Fruit fly (Drosophila melanogaster) whole organism, prepupa: Measurements from ENCODE around the gene Fer3.

Experiments
- Blimp-1 ChIP-seq: fragments of 200-800 bp; sonication (Bioruptor generic); optimal IDR thresholded peaks from 3 replicates; lab custom pipeline; 2017; ENCODE audit warnings: missing biosample characterization, missing genetic modification characterization, mild to moderate bottlenecking, moderate library complexity, missing genetic modification reagents
- CG10631 ChIP-seq: fragments of 200-800 bp; sonication (Bioruptor generic); optimal IDR thresholded peaks from 2 replicates; lab custom pipeline; 2016; ENCODE audit warnings: missing biosample characterization, missing genetic modification characterization
- CG10669 ChIP-seq: fragments of 200-800 bp; sonication (Bioruptor generic); optimal IDR thresholded peaks from 3 replicates; lab custom pipeline; 2018; ENCODE audit warnings: missing biosample characterization, mild to moderate bottlenecking, missing genetic modification characterization, moderate library complexity
- CG11294 ChIP-seq: fragments of 200-800 bp; sonication (Bioruptor generic); IDR thresholded peaks from 2 replicates; pipeline ENCODE4 v1.3.6; 2022; ENCODE audit warnings: missing biosample characterization, missing genetic modification characterization
- CG11762 ChIP-seq: fragments of 200-800 bp; sonication (Bioruptor generic); optimal IDR thresholded peaks from 3 replicates; lab custom pipeline; 2016; ENCODE audit warnings: missing biosample characterization, missing genetic modification characterization; ENCODE audit not compliant: insufficient read depth
- CG11902 ChIP-seq: fragments of 200-800 bp; sonication (Bioruptor generic); optimal IDR thresholded peaks from 3 replicates; lab custom pipeline; 2016; ENCODE audit warnings: missing biosample characterization, missing genetic modification characterization
- CG15336 ChIP-seq: fragments of 200-800 bp; sonication (Bioruptor generic); IDR thresholded peaks from 2 replicates; pipeline ENCODE4 v1.3.6; 2022; ENCODE audit warnings: missing biosample characterization, missing genetic modification characterization
- CG1621 ChIP-seq: fragments of 200-800 bp; sonication (Bioruptor generic); optimal IDR thresholded peaks from 3 replicates; lab custom pipeline; 2018; ENCODE audit warnings: missing biosample characterization, mild to moderate bottlenecking, missing genetic modification characterization
- CG16779 ChIP-seq: fragments of 200-800 bp; sonication (Bioruptor generic); optimal IDR thresholded peaks from 3 replicates; lab custom pipeline; 2017; ENCODE audit warnings: missing biosample characterization, mild to moderate bottlenecking, missing genetic modification characterization
- CG3032 ChIP-seq: fragments of 200-800 bp; optimal IDR thresholded peaks from 2 replicates; lab custom pipeline; 2019; ENCODE audit warnings: missing biosample characterization, mild to moderate bottlenecking, missing genetic modification characterization, moderate library complexity
- CG31627 ChIP-seq: fragments of 200-800 bp; sonication (Bioruptor generic); optimal IDR thresholded peaks from 3 replicates; lab custom pipeline; 2016; ENCODE audit warnings: missing biosample characterization, missing genetic modification characterization
- CG34406 ChIP-seq: fragments of 200-800 bp; sonication (Bioruptor generic); optimal IDR thresholded peaks from 3 replicates; lab custom pipeline; 2016; ENCODE audit warnings: missing biosample characterization, missing genetic modification characterization
- CG3919 ChIP-seq: fragments of 200-800 bp; sonication (Bioruptor generic); optimal IDR thresholded peaks from 3 replicates; lab custom pipeline; 2016; ENCODE audit warnings: missing biosample characterization, missing genetic modification characterization
- CG6276 ChIP-seq: fragments of 200-800 bp; sonication (Bioruptor generic); optimal IDR thresholded peaks from 2 replicates; lab custom pipeline; 2017; ENCODE audit warnings: missing biosample characterization, mild to moderate bottlenecking, missing genetic modification characterization
- CG6792 ChIP-seq: fragments of 200-800 bp; sonication (Bioruptor generic); optimal IDR thresholded peaks from 3 replicates; lab custom pipeline; 2016; ENCODE audit warnings: missing biosample characterization, missing genetic modification characterization
- CG6808 ChIP-seq: fragments of 200-800 bp; sonication (Bioruptor generic); optimal IDR thresholded peaks from 3 replicates; lab custom pipeline; 2017; ENCODE audit warnings: missing biosample characterization, missing genetic modification characterization, mild to moderate bottlenecking, moderate library complexity, missing genetic modification reagents
- CG7368 ChIP-seq: fragments of 200-800 bp; sonication (Bioruptor generic); optimal IDR thresholded peaks from 3 replicates; lab custom pipeline; 2016; ENCODE audit warnings: missing biosample characterization, missing genetic modification characterization
- CG8119 ChIP-seq: fragments of 200-800 bp; sonication (Bioruptor generic); IDR thresholded peaks from 3 replicates; pipeline ENCODE4 v1.3.6; 2022; ENCODE audit warnings: missing biosample characterization, missing genetic modification characterization
- CG8632 ChIP-seq: fragments of 200-800 bp; sonication (Bioruptor generic); optimal IDR thresholded peaks from 3 replicates; lab custom pipeline; 2016; ENCODE audit warnings: missing biosample characterization, missing genetic modification characterization
- CG9139 ChIP-seq: fragments of 200-800 bp; sonication (Bioruptor generic); optimal IDR thresholded peaks from 3 replicates; lab custom pipeline; 2017; ENCODE audit warnings: missing biosample characterization, mild to moderate bottlenecking, missing genetic modification characterization
- Ets21C ChIP-seq: fragments of 200-800 bp; sonication (Bioruptor generic); optimal IDR thresholded peaks from 3 replicates; lab custom pipeline; 2016; ENCODE audit warnings: missing biosample characterization, missing genetic modification characterization
- Ets96B ChIP-seq: fragments of 200-800 bp; optimal IDR thresholded peaks from 2 replicates; lab custom pipeline; 2019; ENCODE audit warnings: missing biosample characterization, mild to moderate bottlenecking, missing genetic modification characterization, moderate library complexity
- Hr38 ChIP-seq: sonication (Bioruptor generic); optimal IDR thresholded peaks from 2 replicates; lab custom pipeline; 2016; ENCODE audit warnings: missing biosample characterization, missing genetic modification characterization
- Hr39 ChIP-seq: fragments of 200-800 bp; sonication (Bioruptor generic); optimal IDR thresholded peaks from 2 replicates; lab custom pipeline; 2016; ENCODE audit warnings: missing biosample characterization, missing genetic modification characterization
- Lpt ChIP-seq: fragments of 200-800 bp; sonication (Bioruptor generic); optimal IDR thresholded peaks from 3 replicates; lab custom pipeline; 2016; ENCODE audit warnings: missing biosample characterization, missing genetic modification characterization
- OdsH ChIP-seq: fragments of 200-800 bp; sonication (Bioruptor generic); optimal IDR thresholded peaks from 3 replicates; lab custom pipeline; 2016; ENCODE audit warnings: missing biosample characterization, missing genetic modification characterization
- Smox ChIP-seq: fragments of 200-800 bp; sonication (Bioruptor generic); optimal IDR thresholded peaks from 3 replicates; lab custom pipeline; 2016; ENCODE audit warnings: missing biosample characterization, missing genetic modification characterization
- Sox102F ChIP-seq: fragments of 200-800 bp; sonication (Bioruptor generic); optimal IDR thresholded peaks from 2 replicates; lab custom pipeline; 2016; ENCODE audit warnings: missing biosample characterization, mild to moderate bottlenecking, missing genetic modification characterization
- Sox14 ChIP-seq: fragments of 200-800 bp; sonication (Bioruptor generic); optimal IDR thresholded peaks from 3 replicates; lab custom pipeline; 2016; ENCODE audit warnings: missing biosample characterization, missing genetic modification characterization
- Sox15 ChIP-seq: fragments of 200-800 bp; sonication (Bioruptor generic); optimal IDR thresholded peaks from 3 replicates; lab custom pipeline; 2016; ENCODE audit warnings: missing biosample characterization, missing genetic modification characterization
- achi ChIP-seq: fragments of 200-800 bp; sonication (Bioruptor generic); optimal IDR thresholded peaks from 3 replicates; lab custom pipeline; 2016; ENCODE audit warnings: missing biosample characterization, missing genetic modification characterization
- acj6 ChIP-seq: fragments of 200-800 bp; sonication (Bioruptor generic); optimal IDR thresholded peaks from 3 replicates; lab custom pipeline; 2016; ENCODE audit warnings: missing biosample characterization, missing genetic modification characterization
- cyc ChIP-seq: fragments of 200-800 bp; sonication (Bioruptor generic); optimal IDR thresholded peaks from 3 replicates; lab custom pipeline; 2016; ENCODE audit warnings: missing biosample characterization, missing genetic modification characterization
- dac ChIP-seq: fragments of 200-800 bp; sonication (Bioruptor generic); optimal IDR thresholded peaks from 2 replicates; lab custom pipeline; 2017; ENCODE audit warnings: missing biosample characterization, mild to moderate bottlenecking, missing genetic modification characterization
- dsx ChIP-seq: fragments of 200-800 bp; optimal IDR thresholded peaks from 3 replicates; lab custom pipeline; 2019; ENCODE audit warnings: missing biosample characterization, mild to moderate bottlenecking, missing genetic modification characterization, moderate library complexity; ENCODE audit not compliant: poor library complexity, severe bottlenecking
- eg ChIP-seq: fragments of 200-800 bp; sonication (Bioruptor generic); IDR thresholded peaks from 3 replicates; pipeline ENCODE4 v1.3.6; 2022; ENCODE audit warnings: missing biosample characterization, missing genetic modification characterization
- esn ChIP-seq: fragments of 200-800 bp; sonication (Bioruptor generic); optimal IDR thresholded peaks from 2 replicates; lab custom pipeline; 2016; ENCODE audit warnings: missing biosample characterization, mild to moderate bottlenecking, missing genetic modification characterization, moderate library complexity
- fd59A ChIP-seq: fragments of 200-800 bp; sonication (Bioruptor generic); optimal IDR thresholded peaks from 2 replicates; lab custom pipeline; 2017; ENCODE audit warnings: missing biosample characterization, mild to moderate bottlenecking, missing genetic modification characterization, missing genetic modification reagents
- fd85E ChIP-seq: fragments of 200-800 bp; sonication (Bioruptor generic); optimal IDR thresholded peaks from 3 replicates; lab custom pipeline; 2016; ENCODE audit warnings: missing biosample characterization, missing genetic modification characterization
- fkh ChIP-seq: fragments of 200-800 bp; sonication (Bioruptor generic); optimal IDR thresholded peaks from 3 replicates; lab custom pipeline; 2017; ENCODE audit warnings: missing biosample characterization, mild to moderate bottlenecking, missing genetic modification characterization, moderate library complexity
- pdm3 ChIP-seq: fragments of 200-800 bp; sonication (Bioruptor generic); optimal IDR thresholded peaks from 3 replicates; lab custom pipeline; 2016; ENCODE audit warnings: missing biosample characterization, missing genetic modification characterization
- salr ChIP-seq, 2 experiments: fragments of 200-800 bp; sonication (Bioruptor generic); optimal IDR thresholded peaks; 3 replicates each; lab custom pipeline; 2016 to 2018; ENCODE audit warnings: missing biosample characterization in 2 of 2, missing genetic modification characterization in 2 of 2, mild to moderate bottlenecking in 1 of 2
- spab ChIP-seq: fragments of 200-800 bp; sonication (Bioruptor generic); optimal IDR thresholded peaks from 2 replicates; lab custom pipeline; 2017; ENCODE audit warnings: missing biosample characterization, mild to moderate bottlenecking, missing genetic modification characterization, missing genetic modification reagents
- svp ChIP-seq: fragments of 200-800 bp; sonication (Bioruptor generic); peaks from one replicate; lab custom pipeline; 2016; ENCODE audit warnings: missing biosample characterization, missing genetic modification characterization
- topi ChIP-seq: fragments of 200-800 bp; sonication (Bioruptor generic); optimal IDR thresholded peaks from 3 replicates; lab custom pipeline; 2016; ENCODE audit warnings: missing biosample characterization, missing genetic modification characterization
- vri ChIP-seq: fragments of 200-800 bp; sonication (Bioruptor generic); optimal IDR thresholded peaks from 3 replicates; lab custom pipeline; 2016; ENCODE audit warnings: missing biosample characterization, mild to moderate bottlenecking, missing genetic modification characterization

Gene Fer3

dm6 chr3R:11661712-11662111 is 32.4 kb downstream of the Fer3 start (continued):
- TF ChIP-seq CG7368 (GFP tag; lab: Kevin White, UChicago): no peak
- peak; percentile 21 for TF ChIP-seq CG1621 (tag; lab: Kevin White, UChicago)
- TF ChIP-seq vri (GFP tag; lab: Kevin White, UChicago): no peak
- TF ChIP-seq CG10631 (GFP tag; lab: Kevin White, UChicago): peak; percentile 43
- TF ChIP-seq Ets96B (tag; lab: Kevin White, UChicago): peak; percentile 43
- no peak for TF ChIP-seq esn (GFP tag; lab: Kevin White, UChicago)
- TF ChIP-seq CG8632 (GFP tag; lab: Kevin White, UChicago): peak; percentile 10
- TF ChIP-seq salr (GFP tag; optimal IDR thresholded peaks at IDR 0.05; lab: Kevin White, UChicago): peak in 1 of 2 experiments; percentile 3
- peak; percentile 59 for TF ChIP-seq pdm3
- no peak for TF ChIP-seq Smox
- peak; percentile 52 for TF ChIP-seq achi
- peak; percentile 81 for TF ChIP-seq CG15336
- TF ChIP-seq Sox102F (GFP tag; lab: Kevin White, UChicago): peak; percentile 5
- TF ChIP-seq CG16779 (tag; lab: Kevin White, UChicago): no peak
- peak; percentile 70 for TF ChIP-seq svp (GFP tag; lab: Kevin White, UChicago)
- no peak for TF ChIP-seq CG11762 (GFP tag; lab: Kevin White, UChicago)
- TF ChIP-seq CG6276 (GFP tag; lab: Kevin White, UChicago): peak; percentile 53
- TF ChIP-seq CG10669 (GFP tag; lab: Kevin White, UChicago): peak; percentile 57
- TF ChIP-seq Sox15: peak; percentile 11
- no peak for TF ChIP-seq Hr39 (GFP tag; lab: Kevin White, UChicago)
- TF ChIP-seq CG9139: no peak
- TF ChIP-seq fkh (GFP tag; lab: Kevin White, UChicago): no peak

DNA sequence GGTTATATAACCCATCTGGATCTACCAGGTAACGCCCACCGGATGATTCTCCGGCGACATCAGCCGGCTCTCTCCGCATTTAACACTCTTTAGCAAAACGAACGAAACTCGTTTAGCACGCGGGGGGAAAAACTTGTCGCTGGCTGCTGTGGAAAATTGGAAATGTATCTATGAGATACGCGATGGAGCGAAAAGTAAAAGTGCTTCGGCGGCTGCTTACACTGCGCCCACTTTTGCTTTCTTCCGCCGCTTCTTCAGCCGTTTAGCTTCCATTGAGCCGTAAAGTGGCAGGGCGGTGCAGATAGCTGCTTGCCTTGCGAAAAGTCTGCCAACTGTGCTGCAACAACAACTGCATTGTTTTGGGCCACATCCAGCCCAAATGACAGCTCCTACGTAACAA is 32.9 kb downstream of the Fer3 start:
- no peak for TF ChIP-seq salr (GFP tag; optimal IDR thresholded peaks at IDR 0.05; lab: Kevin White, UChicago)
- TF ChIP-seq eg (GFP tag; lab: Robert Waterston, UW): peak; percentile 8; the same call in 1 of the 3 replicates
- no peak for TF ChIP-seq CG11902
- TF ChIP-seq CG15336: peak; percentile 30; the same call in 1 of the 2 replicates
- no peak for TF ChIP-seq CG8632 (GFP tag; lab: Kevin White, UChicago)
- TF ChIP-seq vri (GFP tag; lab: Kevin White, UChicago): no peak
- TF ChIP-seq CG6276 (GFP tag; lab: Kevin White, UChicago): peak; percentile 14
- no peak for TF ChIP-seq CG8119
- no peak for TF ChIP-seq CG34406

dm6 chr3R:11657786-11658193 is 36.3 kb downstream of the Fer3 start:
- peak; percentile 86 for TF ChIP-seq Ets96B (tag; lab: Kevin White, UChicago)
- peak; percentile 86 for TF ChIP-seq CG7368 (GFP tag; lab: Kevin White, UChicago)
- peak; percentile 90 for TF ChIP-seq Sox14 (GFP tag; lab: Kevin White, UChicago)
- peak; percentile 16 for TF ChIP-seq dac (GFP tag; lab: Kevin White, UChicago)
- peak; percentile 89 for TF ChIP-seq Sox102F (GFP tag; lab: Kevin White, UChicago)
- TF ChIP-seq CG1621 (tag; lab: Kevin White, UChicago): peak; percentile 73
- TF ChIP-seq cyc (GFP tag; lab: Kevin White, UChicago): peak; percentile 88
- TF ChIP-seq CG31627 (GFP tag; lab: Kevin White, UChicago): peak; percentile 81
- peak; percentile 91 for TF ChIP-seq CG3919 (GFP tag; lab: Kevin White, UChicago)
- TF ChIP-seq CG8119: peak; percentile 67
- peak; percentile 90 for TF ChIP-seq dsx
- TF ChIP-seq svp (GFP tag; lab: Kevin White, UChicago): peak; percentile 98
- peak; percentile 71 for TF ChIP-seq fd59A (GFP tag; lab: Kevin White, UChicago)
- TF ChIP-seq Hr38 (GFP tag; lab: Kevin White, UChicago): no peak
- TF ChIP-seq Blimp-1 (GFP tag; lab: Kevin White, UChicago): peak; percentile 48
- peak; percentile 84 for TF ChIP-seq CG3032 (tag; lab: Kevin White, UChicago)
- peak; percentile 87 for TF ChIP-seq OdsH (GFP tag; lab: Kevin White, UChicago)
- TF ChIP-seq topi (GFP tag; lab: Kevin White, UChicago): peak; percentile 89
- peak; percentile 86 for TF ChIP-seq Smox
- no peak for TF ChIP-seq fd85E (GFP tag; lab: Kevin White, UChicago)
- peak; percentile 76 for TF ChIP-seq CG9139
- TF ChIP-seq fkh (GFP tag; lab: Kevin White, UChicago): no peak
- peak; percentile 83 for TF ChIP-seq CG34406
- TF ChIP-seq CG11294 (GFP tag; lab: Robert Waterston, UW): 0 out of 2 replicates have a peak, but pooled peaks have one; percentile 25
- TF ChIP-seq achi: peak; percentile 83
- TF ChIP-seq Ets21C: peak; percentile 77
- TF ChIP-seq spab: peak; percentile 81
- peak; percentile 84 for TF ChIP-seq CG6808
- peak; percentile 62 for TF ChIP-seq Sox15
- peak; percentile 77 for TF ChIP-seq Lpt
- peak; percentile 86 for TF ChIP-seq CG6792 (GFP tag; lab: Kevin White, UChicago)
- TF ChIP-seq acj6 (GFP tag; lab: Kevin White, UChicago): peak; percentile 88
